Fruit fly (Drosophila melanogaster) whole organism, wandering third instar larva: Measurements from ENCODE around the gene CG9616.

Experiments used
- Abd-B ChIP-seq: fragments of >200 bp; optimal IDR thresholded peaks from 2 replicates; lab custom pipeline; 2017; ENCODE audit warnings: missing biosample characterization, missing genetic modification characterization
- CG32264 ChIP-seq: fragments of 200-800 bp; sonication (Bioruptor generic); optimal IDR thresholded peaks from 2 replicates; lab custom pipeline; 2016; ENCODE audit warnings: missing biosample characterization, missing genetic modification characterization
- CG9705 ChIP-seq: fragments of 200-800 bp; sonication (Bioruptor generic); optimal IDR thresholded peaks from 2 replicates; lab custom pipeline; 2018; ENCODE audit warnings: missing biosample characterization, mild to moderate bottlenecking, missing genetic modification characterization
- Dfd ChIP-seq: fragments of >200 bp; optimal IDR thresholded peaks from 2 replicates; lab custom pipeline; 2017; ENCODE audit warnings: missing biosample characterization, missing genetic modification characterization
- Dif ChIP-seq: fragments of 200-275, 200-300 bp; sonication (Bioruptor generic); optimal IDR thresholded peaks from 2 replicates; lab custom pipeline; 2018; ENCODE audit warnings: missing biosample characterization, missing genetic modification characterization; ENCODE audit not compliant: partially characterized antibody
- GATAd ChIP-seq: sonication (Bioruptor generic); optimal IDR thresholded peaks from 2 replicates; lab custom pipeline; 2016; ENCODE audit warnings: missing biosample characterization, missing genetic modification characterization
- HLH106 ChIP-seq: fragments of 200-800 bp; optimal IDR thresholded peaks from 3 replicates; lab custom pipeline; 2019; ENCODE audit warnings: missing biosample characterization, mild to moderate bottlenecking, missing genetic modification characterization, moderate library complexity
- Hnf4 ChIP-seq: fragments of 200-800 bp; sonication (Bioruptor generic); optimal IDR thresholded peaks from 2 replicates; lab custom pipeline; 2016; ENCODE audit warnings: missing biosample characterization, mild to moderate bottlenecking, missing genetic modification characterization
- Hr83 ChIP-seq: fragments of 200-300 bp; sonication (Bioruptor generic); optimal IDR thresholded peaks from 2 replicates; lab custom pipeline; 2016; ENCODE audit warnings: missing biosample characterization, mild to moderate bottlenecking, missing genetic modification characterization, moderate library complexity; ENCODE audit not compliant: poor library complexity, severe bottlenecking
- Jra ChIP-seq: sonication (Bioruptor generic); optimal IDR thresholded peaks from 2 replicates; lab custom pipeline; 2016; ENCODE audit warnings: missing biosample characterization, missing genetic modification characterization
- Mio ChIP-seq: sonication (Bioruptor generic); optimal IDR thresholded peaks from 2 replicates; lab custom pipeline; 2016; ENCODE audit warnings: missing biosample characterization, missing genetic modification characterization
- Myc ChIP-seq: fragments of >200 bp; optimal IDR thresholded peaks from 2 replicates; lab custom pipeline; 2017
- OdsH ChIP-seq: fragments of 200-800 bp; sonication (Bioruptor generic); optimal IDR thresholded peaks from 2 replicates; lab custom pipeline; 2016; ENCODE audit warnings: missing biosample characterization, mild to moderate bottlenecking, missing genetic modification characterization
- Rel ChIP-seq, 2 experiments: fragments of 200-800 bp; sonication (Bioruptor generic) in 1 of 2; optimal IDR thresholded peaks; 2 replicates in 1 of 2; 3 replicates in 1 of 2; lab custom pipeline; 2016 to 2019; ENCODE audit warnings: mild to moderate bottlenecking in 2 of 2, missing biosample characterization in 2 of 2, missing genetic modification characterization in 2 of 2, moderate library complexity in 1 of 2
- Sp1 ChIP-seq: fragments of 200-800 bp; sonication (Bioruptor generic); optimal IDR thresholded peaks from 3 replicates; lab custom pipeline; 2019; ENCODE audit warnings: missing biosample characterization, mild to moderate bottlenecking, missing genetic modification characterization, moderate library complexity
- Vsx2 ChIP-seq: fragments of 200-300, 225-300 bp; sonication (Bioruptor generic); optimal IDR thresholded peaks from 2 replicates; lab custom pipeline; 2018; ENCODE audit warnings: missing biosample characterization, missing genetic modification characterization; ENCODE audit not compliant: partially characterized antibody
- br ChIP-seq: fragments of 200-800 bp; sonication (Bioruptor generic); optimal IDR thresholded peaks from 2 replicates; lab custom pipeline; 2016; ENCODE audit warnings: missing biosample characterization, missing genetic modification characterization
- brk ChIP-seq: fragments of 200-800 bp; sonication (Bioruptor generic); optimal IDR thresholded peaks from 2 replicates; lab custom pipeline; 2016; ENCODE audit warnings: missing biosample characterization, mild to moderate bottlenecking, missing genetic modification characterization
- dl ChIP-seq, 2 experiments: fragments of 175-275, 200-275 bp in 1 of 2; fragments of 200-275 bp in 1 of 2; sonication (Bioruptor generic); optimal IDR thresholded peaks; lab custom pipeline; 2018; ENCODE audit warnings: mild to moderate bottlenecking in 2 of 2, missing biosample characterization in 2 of 2, missing genetic modification characterization in 2 of 2, moderate library complexity in 2 of 2; ENCODE audit not compliant: partially characterized antibody in 2 of 2, insufficient read depth in 1 of 2
- dmrt93B ChIP-seq: fragments of 200-800 bp; sonication (Bioruptor generic); optimal IDR thresholded peaks from 2 replicates; lab custom pipeline; 2018; ENCODE audit warnings: missing biosample characterization, mild to moderate bottlenecking, missing genetic modification characterization
- dsf ChIP-seq: sonication (Bioruptor generic); optimal IDR thresholded peaks from 2 replicates; lab custom pipeline; 2016; ENCODE audit warnings: missing biosample characterization, missing genetic modification characterization, borderline replicate concordance
- ey ChIP-seq: fragments of 200-800 bp; sonication (Bioruptor generic); optimal IDR thresholded peaks from 2 replicates; lab custom pipeline; 2016; ENCODE audit warnings: missing biosample characterization, missing genetic modification characterization
- foxo ChIP-seq, 2 experiments: fragments of 200-800 bp; sonication (Bioruptor generic); optimal IDR thresholded peaks; 2 replicates in 1 of 2; 3 replicates in 1 of 2; lab custom pipeline; 2016 to 2017; ENCODE audit warnings: missing biosample characterization in 2 of 2, missing genetic modification characterization in 2 of 2
- fru ChIP-seq: fragments of 200-800 bp; sonication (Bioruptor generic); optimal IDR thresholded peaks from 3 replicates; lab custom pipeline; 2016; ENCODE audit warnings: missing biosample characterization, mild to moderate bottlenecking, missing genetic modification characterization
- h ChIP-seq: fragments of 200-800 bp; sonication (Bioruptor generic); optimal IDR thresholded peaks from 3 replicates; lab custom pipeline; 2016; ENCODE audit warnings: missing biosample characterization, mild to moderate bottlenecking, missing genetic modification characterization
- jim ChIP-seq: fragments of 175-275, 200-325 bp; sonication (Bioruptor generic); optimal IDR thresholded peaks from 2 replicates; lab custom pipeline; 2016; ENCODE audit warnings: missing biosample characterization, mild to moderate bottlenecking, missing genetic modification characterization
- pan ChIP-seq: fragments of >200 bp; optimal IDR thresholded peaks from 2 replicates; lab custom pipeline; 2017
- psq ChIP-seq: fragments of 200-800 bp; sonication (Bioruptor generic); optimal IDR thresholded peaks from 3 replicates; lab custom pipeline; 2017; ENCODE audit warnings: missing biosample characterization, mild to moderate bottlenecking, missing genetic modification characterization, moderate library complexity
- rgr ChIP-seq: fragments of 200-800 bp; sonication (Bioruptor generic); optimal IDR thresholded peaks from 3 replicates; lab custom pipeline; 2016; ENCODE audit warnings: missing biosample characterization, mild to moderate bottlenecking, missing genetic modification characterization
- sage ChIP-seq: fragments of 200-800 bp; sonication (Bioruptor generic); optimal IDR thresholded peaks from 2 replicates; lab custom pipeline; 2016; ENCODE audit warnings: missing biosample characterization, mild to moderate bottlenecking, missing genetic modification characterization
- sv ChIP-seq: fragments of 200-800 bp; sonication (Bioruptor generic); optimal IDR thresholded peaks from 3 replicates; lab custom pipeline; 2016; ENCODE audit warnings: missing biosample characterization, missing genetic modification characterization
- tai ChIP-seq: sonication (Bioruptor generic); optimal IDR thresholded peaks from 2 replicates; lab custom pipeline; 2016; ENCODE audit warnings: missing biosample characterization, missing genetic modification characterization
- woc ChIP-seq: sonication (Bioruptor generic); optimal IDR thresholded peaks from 2 replicates; lab custom pipeline; 2016; ENCODE audit warnings: missing biosample characterization, mild to moderate bottlenecking, missing genetic modification characterization

The CG9616 gene

dm6 chr3R:14283042-14283626, 37.9 kb upstream of the CG9616 start:
- no peak for TF ChIP-seq pan (lab: Kevin White, UChicago)
- TF ChIP-seq HLH106, result peak; percentile 78
- peak; percentile 59 for TF ChIP-seq woc (GFP tag; lab: Kevin White, UChicago)
- TF ChIP-seq GATAd, result no peak
- TF ChIP-seq Hr83 (GFP tag; lab: Kevin White, UChicago), result peak; percentile 77
- peak; percentile 73 for TF ChIP-seq tai
- peak; percentile 57 for TF ChIP-seq dmrt93B (GFP tag; lab: Kevin White, UChicago)
- no peak for TF ChIP-seq Dfd (GFP tag; lab: Kevin White, UChicago)
- no peak for TF ChIP-seq CG9705 (GFP tag; lab: Kevin White, UChicago)
- peak; percentile 67 for TF ChIP-seq rgr (GFP tag; lab: Kevin White, UChicago)
- peak; percentile 3 for TF ChIP-seq Jra
- no peak for TF ChIP-seq jim (GFP tag; lab: Kevin White, UChicago)
- TF ChIP-seq OdsH (GFP tag; lab: Kevin White, UChicago), result peak; percentile 67
- TF ChIP-seq Myc (lab: Kevin White, UChicago), result no peak
- TF ChIP-seq psq, result peak; percentile 63
- peak; percentile 83 for TF ChIP-seq fru
- TF ChIP-seq ey, result peak; percentile 86
- TF ChIP-seq Dif (GFP tag; lab: Kevin White, UChicago), result peak; percentile 96
- no peak for TF ChIP-seq CG32264 (GFP tag; lab: Kevin White, UChicago)
- peak; percentile 39 for TF ChIP-seq Hnf4 (GFP tag; lab: Kevin White, UChicago)
- TF ChIP-seq dsf (GFP tag; lab: Kevin White, UChicago), result peak; percentile 2
- TF ChIP-seq h (GFP tag; lab: Kevin White, UChicago), result peak; percentile 85
- TF ChIP-seq Abd-B (GFP tag; lab: Kevin White, UChicago), result no peak
- TF ChIP-seq Vsx2 (GFP tag; lab: Kevin White, UChicago), result peak; percentile 88
- peak; percentile 78 for TF ChIP-seq br (GFP tag; lab: Kevin White, UChicago)
- TF ChIP-seq Rel (GFP tag; optimal IDR thresholded peaks at IDR 0.05; lab: Kevin White, UChicago), result no peak
- TF ChIP-seq Rel (tag; optimal IDR thresholded peaks at IDR 0.05; lab: Kevin White, UChicago), result peak; percentile 84
- peak; percentile 17 for TF ChIP-seq Mio (GFP tag; lab: Kevin White, UChicago)
- peak; percentile 73 to 88 for TF ChIP-seq dl (GFP tag; optimal IDR thresholded peaks at IDR 0.05; lab: Kevin White, UChicago; ENCODE audit: insufficient read depth in 1 of 2, partially characterized antibody in 2 of 2)
- TF ChIP-seq Sp1, result peak; percentile 75
- TF ChIP-seq brk, result no peak
- TF ChIP-seq sv (GFP tag; lab: Kevin White, UChicago), result peak; percentile 49
- peak in 1 of 2 experiments; percentile 65 for TF ChIP-seq foxo (GFP tag; optimal IDR thresholded peaks at IDR 0.05; lab: Kevin White, UChicago)
- peak; percentile 11 for TF ChIP-seq sage

- TF ChIP-seq Vsx2 (GFP tag; lab: Kevin White, UChicago), result peak; percentile 64
- no peak for TF ChIP-seq ey
- TF ChIP-seq Dif (GFP tag; lab: Kevin White, UChicago), result peak; percentile 48
- peak; percentile 15 for TF ChIP-seq HLH106
Measured at dm6 chr3R:14282215-14283041, 37.2 kb upstream of the CG9616 start.

- TF ChIP-seq OdsH (GFP tag; lab: Kevin White, UChicago) (peak; percentile 13), Sp1 (peak; percentile 11), HLH106 (peak; percentile 10), br (GFP tag; lab: Kevin White, UChicago) (no peak), woc (GFP tag; lab: Kevin White, UChicago) (no peak)
Measured at dm6 chr3R:14280324-14280723, 35.1 kb upstream of the CG9616 start.
